Worm (Caenorhabditis elegans) whole organism, mixed stage, embryonic: ENCODE data around the gene arrd-19.

Source experiments
- bed-3 ChIP-seq: fragments of 200-800 bp; sonication (Bioruptor generic); optimal IDR thresholded peaks from 3 replicates; lab custom pipeline; 2018; ENCODE audit warnings: mild to moderate bottlenecking, missing genetic modification characterization, moderate library complexity, missing compliant biosample characterization
- blmp-1 ChIP-seq: fragments of 150-350 bp; optimal IDR thresholded peaks from 2 replicates; lab custom pipeline; 2014; ENCODE audit warnings: missing biosample characterization, missing genetic modification characterization
- ceh-39 ChIP-seq: fragments of 150-350 bp; optimal IDR thresholded peaks from 2 replicates; lab custom pipeline; 2014; ENCODE audit warnings: missing biosample characterization, missing genetic modification characterization
- ceh-43 ChIP-seq: fragments of 200-800 bp; sonication (Bioruptor generic); optimal IDR thresholded peaks from 2 replicates; lab custom pipeline; 2018; ENCODE audit warnings: mild to moderate bottlenecking, missing genetic modification characterization, moderate library complexity, missing compliant biosample characterization
- ceh-83 ChIP-seq: fragments of 200-800 bp; sonication (Bioruptor generic); optimal IDR thresholded peaks from 2 replicates; lab custom pipeline; 2018; ENCODE audit warnings: mild to moderate bottlenecking, missing genetic modification characterization, missing compliant biosample characterization
- cnd-1 ChIP-seq: fragments of 200-800 bp; sonication (Bioruptor generic); optimal IDR thresholded peaks from 2 replicates; lab custom pipeline; 2018; ENCODE audit warnings: mild to moderate bottlenecking, missing genetic modification characterization, missing compliant biosample characterization
- drap-1 ChIP-seq: fragments of 200-800 bp; sonication (Bioruptor generic); optimal IDR thresholded peaks from 3 replicates; lab custom pipeline; 2018; ENCODE audit warnings: mild to moderate bottlenecking, missing genetic modification characterization, missing compliant biosample characterization
- elt-1 ChIP-seq: sonication (generic microtip); optimal IDR thresholded peaks from 2 replicates; lab custom pipeline; 2017; ENCODE audit warnings: missing genetic modification characterization, mild to moderate bottlenecking, missing compliant biosample characterization, antibody characterized with exemption, moderate library complexity, borderline replicate concordance; ENCODE audit not compliant: insufficient read depth
- elt-3 ChIP-seq: fragments of 150-350 bp; optimal IDR thresholded peaks from 2 replicates; lab custom pipeline; 2014; ENCODE audit warnings: missing biosample characterization, missing genetic modification characterization
- flh-1 ChIP-seq: fragments of 200-800 bp; sonication (Bioruptor generic); optimal IDR thresholded peaks from 2 replicates; lab custom pipeline; 2018; ENCODE audit warnings: mild to moderate bottlenecking, missing genetic modification characterization, moderate library complexity, missing compliant biosample characterization
- ham-2 ChIP-seq: fragments of 200-800 bp; sonication (Bioruptor generic); optimal IDR thresholded peaks from 2 replicates; lab custom pipeline; 2018; ENCODE audit warnings: mild to moderate bottlenecking, missing genetic modification characterization, missing compliant biosample characterization
- hlh-1 ChIP-seq: fragments of 150-350 bp; optimal IDR thresholded peaks from 2 replicates; lab custom pipeline; 2014; ENCODE audit warnings: missing biosample characterization, missing genetic modification reagents, missing genetic modification characterization
- lin-13 ChIP-seq: fragments of 150-350 bp; optimal IDR thresholded peaks from 2 replicates; lab custom pipeline; 2014; ENCODE audit warnings: missing biosample characterization, missing genetic modification characterization
- lin-32 ChIP-seq: fragments of 200-800 bp; sonication (Bioruptor generic); optimal IDR thresholded peaks from 2 replicates; lab custom pipeline; 2018; ENCODE audit warnings: mild to moderate bottlenecking, missing genetic modification characterization, missing compliant biosample characterization
- mab-5 ChIP-seq: fragments of 150-350 bp; optimal IDR thresholded peaks from 2 replicates; lab custom pipeline; 2014; ENCODE audit warnings: missing biosample characterization, missing genetic modification characterization
- mep-1 ChIP-seq: fragments of 150-350 bp; optimal IDR thresholded peaks from 2 replicates; lab custom pipeline; 2017; ENCODE audit warnings: missing biosample characterization, missing genetic modification reagents, missing genetic modification characterization, inconsistent platforms
- mls-2 ChIP-seq: sonication (generic microtip); optimal IDR thresholded peaks from 2 replicates; lab custom pipeline; 2016; ENCODE audit warnings: mild to moderate bottlenecking, missing genetic modification characterization, moderate library complexity, missing compliant biosample characterization
- nhr-12 ChIP-seq: fragments of 150-350 bp; optimal IDR thresholded peaks from 2 replicates; lab custom pipeline; 2014; ENCODE audit warnings: missing biosample characterization, missing genetic modification characterization
- nhr-28 ChIP-seq: fragments of 150-350 bp; optimal IDR thresholded peaks from 2 replicates; lab custom pipeline; 2014; ENCODE audit warnings: missing biosample characterization, missing genetic modification characterization
- nhr-76 ChIP-seq: sonication (generic microtip); optimal IDR thresholded peaks from 2 replicates; lab custom pipeline; 2017; ENCODE audit warnings: missing biosample characterization, missing genetic modification characterization
- pha-4 ChIP-seq: fragments of 150-350 bp; optimal IDR thresholded peaks from 2 replicates; lab custom pipeline; 2018; ENCODE audit warnings: missing biosample characterization, missing genetic modification reagents, missing genetic modification characterization
- sem-2 ChIP-seq: fragments of 200-800 bp; sonication (Bioruptor generic); optimal IDR thresholded peaks from 2 replicates; lab custom pipeline; 2018; ENCODE audit warnings: mild to moderate bottlenecking, missing genetic modification characterization, missing compliant biosample characterization
- snpc-4 ChIP-seq: fragments of 150-350 bp; optimal IDR thresholded peaks from 2 replicates; lab custom pipeline; 2014; ENCODE audit warnings: missing biosample characterization, missing genetic modification characterization
- sptf-1 ChIP-seq: sonication (generic microtip); optimal IDR thresholded peaks from 2 replicates; lab custom pipeline; 2017; ENCODE audit warnings: mild to moderate bottlenecking, missing genetic modification characterization, moderate library complexity, missing compliant biosample characterization
- tbx-8 ChIP-seq: fragments of 200-800 bp; sonication (Bioruptor generic); optimal IDR thresholded peaks from 2 replicates; lab custom pipeline; 2018; ENCODE audit warnings: mild to moderate bottlenecking, missing genetic modification characterization, moderate library complexity, missing compliant biosample characterization
- unc-120 ChIP-seq: sonication (generic microtip); optimal IDR thresholded peaks from 2 replicates; lab custom pipeline; 2017; ENCODE audit warnings: missing genetic modification characterization, missing compliant biosample characterization; ENCODE audit not compliant: poor library complexity, severe bottlenecking
- unc-39 ChIP-seq: fragments of 150-350 bp; optimal IDR thresholded peaks from 2 replicates; lab custom pipeline; 2014; ENCODE audit warnings: missing biosample characterization, missing genetic modification characterization
- unc-62 ChIP-seq: fragments of 150-350 bp; optimal IDR thresholded peaks from 2 replicates; lab custom pipeline; 2014; ENCODE audit warnings: missing biosample characterization, missing genetic modification reagents, missing genetic modification characterization
- zip-8 ChIP-seq: fragments of 150-350 bp; optimal IDR thresholded peaks from 2 replicates; lab custom pipeline; 2014; ENCODE audit warnings: missing biosample characterization, missing genetic modification characterization
- ztf-11 ChIP-seq: fragments of 150-350 bp; optimal IDR thresholded peaks from 2 replicates; lab custom pipeline; 2014; ENCODE audit warnings: missing biosample characterization, missing genetic modification characterization

The arrd-19 gene

ce11 chrV:3273577-3274100 is 41.7 kb downstream of the arrd-19 start, which contains the start of gene T28A11.4:
Gene T28A11.4, plus strand, starts transcription at chrV:3274050.
- no peak for TF ChIP-seq cnd-1 (tag; lab: Kevin White, UChicago)
- no peak for TF ChIP-seq elt-1 (tag; lab: Kevin White, UChicago)
- no peak for TF ChIP-seq zip-8 (tag; lab: Kevin White, UChicago)
- no peak for TF ChIP-seq flh-1 (GFP tag; lab: Kevin White, UChicago)
- no peak for TF ChIP-seq snpc-4 (tag; lab: Kevin White, UChicago)
- TF ChIP-seq unc-39 (tag; lab: Kevin White, UChicago) = no peak
- TF ChIP-seq sptf-1 = no peak
- no peak for TF ChIP-seq lin-32 (GFP tag; lab: Kevin White, UChicago)
- no peak for TF ChIP-seq ztf-11 (tag; lab: Kevin White, UChicago)
- no peak for TF ChIP-seq ceh-83 (GFP tag; lab: Kevin White, UChicago)
- no peak for TF ChIP-seq bed-3 (GFP tag; lab: Kevin White, UChicago)
- TF ChIP-seq lin-13 (tag; lab: Kevin White, UChicago) = no peak

ce11 chrV:3273156-3273555 is 42.2 kb downstream of the arrd-19 start, which contains the start of gene T28A11.20:
Gene T28A11.20, minus strand, starts transcription at chrV:3273256.
- no peak for TF ChIP-seq cnd-1 (tag; lab: Kevin White, UChicago)
- TF ChIP-seq elt-1 (tag; lab: Kevin White, UChicago) = no peak
- no peak for TF ChIP-seq mls-2 (tag; lab: Kevin White, UChicago)
- no peak for TF ChIP-seq nhr-76

ce11 chrV:3269407-3269806 is 45.9 kb downstream of the arrd-19 start, which contains the start of gene T28A11.19:
Gene T28A11.19, minus strand, starts transcription at chrV:3269514.
- TF ChIP-seq bed-3 (GFP tag; lab: Kevin White, UChicago) = no peak
- no peak for TF ChIP-seq sptf-1
- no peak for TF ChIP-seq ztf-11 (tag; lab: Kevin White, UChicago)
- no peak for TF ChIP-seq ceh-83 (GFP tag; lab: Kevin White, UChicago)
- TF ChIP-seq pha-4 = no peak
- TF ChIP-seq hlh-1 = no peak
- no peak for TF ChIP-seq ceh-43 (GFP tag; lab: Kevin White, UChicago)
- TF ChIP-seq flh-1 (GFP tag; lab: Kevin White, UChicago) = no peak
- TF ChIP-seq ham-2 (GFP tag; lab: Kevin White, UChicago) = no peak
- TF ChIP-seq unc-39 (tag; lab: Kevin White, UChicago) = no peak
- TF ChIP-seq drap-1 = no peak
- TF ChIP-seq mep-1 (tag; lab: Kevin White, UChicago) = no peak
- no peak for TF ChIP-seq sem-2 (GFP tag; lab: Kevin White, UChicago)
- TF ChIP-seq unc-120 = no peak
- no peak for TF ChIP-seq elt-3 (tag; lab: Kevin White, UChicago)
- no peak for TF ChIP-seq cnd-1 (tag; lab: Kevin White, UChicago)
- TF ChIP-seq snpc-4 (tag; lab: Kevin White, UChicago) = no peak
- TF ChIP-seq nhr-28 = no peak
- TF ChIP-seq tbx-8 = no peak

ce11 chrV:3267950-3268349 is 47.4 kb downstream of the arrd-19 start, which contains the start of gene T28A11.18:
Gene T28A11.18, minus strand, starts transcription at chrV:3268050.
- TF ChIP-seq unc-39 (tag; lab: Kevin White, UChicago) (no peak), ceh-43 (GFP tag; lab: Kevin White, UChicago) (no peak), unc-62 (GFP tag; lab: Kevin White, UChicago) (no peak), nhr-76 (no peak), mls-2 (tag; lab: Kevin White, UChicago) (no peak), ham-2 (GFP tag; lab: Kevin White, UChicago) (no peak), lin-13 (tag; lab: Kevin White, UChicago) (no peak)

ce11 chrV:3266189-3266588 is 49.1 kb downstream of the arrd-19 start, which contains the start of gene T28A11.17:
Gene T28A11.17, minus strand, starts transcription at chrV:3266289.
- no peak for TF ChIP-seq lin-13 (tag; lab: Kevin White, UChicago)
- TF ChIP-seq ceh-43 (GFP tag; lab: Kevin White, UChicago) = no peak
- TF ChIP-seq blmp-1 = no peak
- TF ChIP-seq flh-1 (GFP tag; lab: Kevin White, UChicago) = no peak
- no peak for TF ChIP-seq elt-1 (tag; lab: Kevin White, UChicago)
- no peak for TF ChIP-seq mls-2 (tag; lab: Kevin White, UChicago)
- TF ChIP-seq unc-62 (GFP tag; lab: Kevin White, UChicago) = no peak
- no peak for TF ChIP-seq mab-5 (tag; lab: Kevin White, UChicago)
- TF ChIP-seq nhr-12 = no peak
- no peak for TF ChIP-seq ham-2 (GFP tag; lab: Kevin White, UChicago)
- TF ChIP-seq cnd-1 (tag; lab: Kevin White, UChicago) = no peak
- TF ChIP-seq ceh-39 (tag; lab: Kevin White, UChicago) = no peak
- no peak for TF ChIP-seq drap-1
- no peak for TF ChIP-seq mep-1 (tag; lab: Kevin White, UChicago)
- TF ChIP-seq pha-4 = no peak
- TF ChIP-seq nhr-28 = no peak
- TF ChIP-seq unc-120 = no peak
- no peak for TF ChIP-seq ztf-11 (tag; lab: Kevin White, UChicago)
- TF ChIP-seq tbx-8 = no peak
- no peak for TF ChIP-seq snpc-4 (tag; lab: Kevin White, UChicago)
